Worm (Caenorhabditis elegans) whole organism, L1 larva: Measurements from ENCODE around the gene txt-10.

ENCODE experiments used
- C04F5.9 ChIP-seq: sonication (generic microtip); optimal IDR thresholded peaks from 2 replicates; lab custom pipeline; 2016; ENCODE audit warnings: missing genetic modification characterization, missing compliant biosample characterization
- C34B4.2 ChIP-seq: sonication (generic microtip); optimal IDR thresholded peaks from 2 replicates; lab custom pipeline; 2017; ENCODE audit warnings: mild to moderate bottlenecking, missing genetic modification characterization, missing compliant biosample characterization
- F16B12.6 ChIP-seq: fragments of 150-350 bp; optimal IDR thresholded peaks from 2 replicates; lab custom pipeline; 2014; ENCODE audit warnings: missing biosample characterization, missing genetic modification characterization
- alr-1 ChIP-seq: fragments of 200-800 bp; sonication (Bioruptor generic); optimal IDR thresholded peaks from 2 replicates; lab custom pipeline; 2018; ENCODE audit warnings: borderline replicate concordance, mild to moderate bottlenecking, missing genetic modification characterization, missing compliant biosample characterization
- aly-2 ChIP-seq: fragments of 150-350 bp; optimal IDR thresholded peaks from 2 replicates; lab custom pipeline; 2014; ENCODE audit warnings: missing biosample characterization, missing genetic modification characterization
- ama-1 ChIP-seq: fragments of 150-350 bp; optimal IDR thresholded peaks from 2 replicates; lab custom pipeline; 2014
- blmp-1 ChIP-seq: fragments of 150-350 bp; optimal IDR thresholded peaks from 2 replicates; lab custom pipeline; 2014; ENCODE audit warnings: missing biosample characterization, missing genetic modification characterization
- ceh-63 ChIP-seq: fragments of 200-800 bp; sonication (Bioruptor generic); optimal IDR thresholded peaks from 2 replicates; lab custom pipeline; 2018; ENCODE audit warnings: mild to moderate bottlenecking, missing genetic modification characterization, missing compliant biosample characterization
- ceh-8 ChIP-seq: fragments of 200-800 bp; sonication (Bioruptor generic); optimal IDR thresholded peaks from 2 replicates; lab custom pipeline; 2018; ENCODE audit warnings: mild to moderate bottlenecking, missing genetic modification characterization, moderate library complexity, missing compliant biosample characterization
- ceh-82 ChIP-seq, 3 experiments: fragments of 150-350 bp in 1 of 3; sonication (generic microtip) in 2 of 3; optimal IDR thresholded peaks; 2 replicates each; lab custom pipeline; 2014 to 2017; ENCODE audit warnings: missing biosample characterization in 3 of 3, missing genetic modification characterization in 3 of 3
- ces-1 ChIP-seq: fragments of 150-350 bp; optimal IDR thresholded peaks from 2 replicates; lab custom pipeline; 2014; ENCODE audit warnings: missing biosample characterization, missing genetic modification reagents, missing genetic modification characterization
- efl-1 ChIP-seq, 4 experiments: fragments of 150-350 bp; optimal IDR thresholded peaks in 3 of 4; peaks in 1 of 4; 1 replicate in 1 of 4; 2 replicates in 3 of 4; lab custom pipeline; 2014; ENCODE audit warnings: missing biosample characterization in 2 of 4, missing genetic modification characterization in 2 of 4, missing genetic modification reagents in 2 of 4
- efl-3 ChIP-seq: fragments of 200-800 bp; sonication (Bioruptor generic); optimal IDR thresholded peaks from 2 replicates; lab custom pipeline; 2018; ENCODE audit warnings: mild to moderate bottlenecking, missing genetic modification characterization, missing compliant biosample characterization
- elt-2 ChIP-seq: sonication (generic microtip); optimal IDR thresholded peaks from 2 replicates; lab custom pipeline; 2016; ENCODE audit warnings: missing genetic modification characterization, mild to moderate bottlenecking, inconsistent platforms, missing compliant biosample characterization, missing genetic modification reagents
- ets-5 ChIP-seq: fragments of 200-800 bp; sonication (Bioruptor generic); IDR thresholded peaks from 2 replicates; pipeline ENCODE4 v1.3.6; 2022; ENCODE audit warnings: missing genetic modification characterization, missing compliant biosample characterization
- fkh-4 ChIP-seq: sonication (generic microtip); optimal IDR thresholded peaks from 2 replicates; lab custom pipeline; 2016; ENCODE audit warnings: missing compliant biosample characterization, missing genetic modification characterization, borderline replicate concordance
- hlh-17 ChIP-seq: fragments of 200-800 bp; sonication (Bioruptor generic); optimal IDR thresholded peaks from 2 replicates; lab custom pipeline; 2018; ENCODE audit warnings: missing genetic modification characterization, mild to moderate bottlenecking, missing compliant biosample characterization, moderate library complexity, borderline replicate concordance
- hpl-2 ChIP-seq: fragments of 150-350 bp; optimal IDR thresholded peaks from 2 replicates; lab custom pipeline; 2014; ENCODE audit warnings: missing biosample characterization, missing genetic modification reagents, missing genetic modification characterization
- lin-13 ChIP-seq: fragments of 150-350 bp; optimal IDR thresholded peaks from 2 replicates; lab custom pipeline; 2014; ENCODE audit warnings: missing biosample characterization, missing genetic modification reagents, missing genetic modification characterization
- lin-39 ChIP-seq: fragments of 150-350 bp; optimal IDR thresholded peaks from 2 replicates; lab custom pipeline; 2014; ENCODE audit warnings: missing biosample characterization, missing genetic modification reagents, missing genetic modification characterization
- lir-3 ChIP-seq: sonication (generic microtip); optimal IDR thresholded peaks from 2 replicates; lab custom pipeline; 2016; ENCODE audit warnings: mild to moderate bottlenecking, missing genetic modification characterization, moderate library complexity, missing compliant biosample characterization; ENCODE audit not compliant: poor library complexity
- lsy-2 ChIP-seq, 2 experiments: fragments of 150-350 bp; optimal IDR thresholded peaks; 2 replicates each; lab custom pipeline; 2014; ENCODE audit warnings: missing biosample characterization in 2 of 2, missing genetic modification characterization in 2 of 2
- mdl-1 ChIP-seq, 2 experiments: fragments of 150-350 bp; optimal IDR thresholded peaks; 2 replicates each; lab custom pipeline; 2014 to 2017; ENCODE audit warnings: missing biosample characterization in 2 of 2, missing genetic modification characterization in 2 of 2, inconsistent platforms in 1 of 2
- nhr-12 ChIP-seq: sonication (generic microtip); optimal IDR thresholded peaks from 2 replicates; lab custom pipeline; 2017; ENCODE audit warnings: missing biosample characterization, missing genetic modification characterization
- nhr-237 ChIP-seq: fragments of 150-350 bp; optimal IDR thresholded peaks from 2 replicates; lab custom pipeline; 2014; ENCODE audit warnings: missing biosample characterization, missing genetic modification characterization
- nhr-28 ChIP-seq: fragments of 150-350 bp; optimal IDR thresholded peaks from 2 replicates; lab custom pipeline; 2014; ENCODE audit warnings: missing biosample characterization, missing genetic modification characterization
- pag-3 ChIP-seq: sonication (generic microtip); optimal IDR thresholded peaks from 2 replicates; lab custom pipeline; 2017; ENCODE audit warnings: missing genetic modification characterization, mild to moderate bottlenecking, missing compliant biosample characterization, antibody characterized with exemption, borderline replicate concordance; ENCODE audit not compliant: insufficient read depth
- pax-3 ChIP-seq: fragments of 200-800 bp; sonication (Bioruptor generic); optimal IDR thresholded peaks from 2 replicates; lab custom pipeline; 2018; ENCODE audit warnings: mild to moderate bottlenecking, missing genetic modification characterization, moderate library complexity, missing compliant biosample characterization
- pqm-1 ChIP-seq: sonication (generic microtip); optimal IDR thresholded peaks from 3 replicates; lab custom pipeline; 2017; ENCODE audit warnings: missing biosample characterization, missing genetic modification characterization
- rnt-1 ChIP-seq: sonication (generic microtip); optimal IDR thresholded peaks from 2 replicates; lab custom pipeline; 2016; ENCODE audit warnings: mild to moderate bottlenecking, missing genetic modification characterization, moderate library complexity, missing compliant biosample characterization
- skn-1 ChIP-seq: fragments of 150-350 bp; optimal IDR thresholded peaks from 2 replicates; lab custom pipeline; 2014; ENCODE audit warnings: missing biosample characterization, missing genetic modification characterization
- snu-23 ChIP-seq: sonication (generic microtip); optimal IDR thresholded peaks from 2 replicates; lab custom pipeline; 2016; ENCODE audit warnings: missing genetic modification characterization, missing compliant biosample characterization
- sox-4 ChIP-seq: sonication (generic microtip); optimal IDR thresholded peaks from 2 replicates; lab custom pipeline; 2016; ENCODE audit warnings: missing genetic modification characterization, missing compliant biosample characterization
- sptf-1 ChIP-seq: fragments of 150-350 bp; optimal IDR thresholded peaks from 2 replicates; lab custom pipeline; 2014; ENCODE audit warnings: missing biosample characterization, missing genetic modification characterization
- sup-37 ChIP-seq: fragments of 200-800 bp; sonication (Bioruptor generic); optimal IDR thresholded peaks from 2 replicates; lab custom pipeline; 2018; ENCODE audit warnings: mild to moderate bottlenecking, missing genetic modification characterization, missing compliant biosample characterization
- tbx-2 ChIP-seq: sonication (generic microtip); optimal IDR thresholded peaks from 2 replicates; lab custom pipeline; 2016; ENCODE audit warnings: missing genetic modification characterization, missing compliant biosample characterization
- unc-130 ChIP-seq: fragments of 150-350 bp; optimal IDR thresholded peaks from 2 replicates; lab custom pipeline; 2017; ENCODE audit warnings: missing biosample characterization, missing genetic modification characterization, inconsistent platforms
- unc-30 ChIP-seq: sonication (generic microtip); optimal IDR thresholded peaks from 2 replicates; lab custom pipeline; 2017; ENCODE audit warnings: missing biosample characterization, missing genetic modification characterization
- unc-62 ChIP-seq: fragments of 150-350 bp; optimal IDR thresholded peaks from 2 replicates; lab custom pipeline; 2014; ENCODE audit warnings: missing biosample characterization, missing genetic modification reagents, missing genetic modification characterization
- unc-98 ChIP-seq: fragments of 200-800 bp; sonication (Bioruptor generic); IDR thresholded peaks from 2 replicates; pipeline ENCODE4 v1.3.6; 2022; ENCODE audit warnings: missing genetic modification characterization, missing compliant biosample characterization
- xbp-1 ChIP-seq: sonication (generic microtip); optimal IDR thresholded peaks from 2 replicates; lab custom pipeline; 2016; ENCODE audit warnings: missing genetic modification characterization, missing compliant biosample characterization

Gene txt-10

ce11 chrV:10535325-10535724 lies 2.7 kb upstream of the txt-10 start (continued):
- TF ChIP-seq F16B12.6 (no peak), pag-3 (no peak), lsy-2 (tag; optimal IDR thresholded peaks at IDR 0.05; lab: Kevin White, UChicago) (no peak), fkh-4 (tag; lab: Kevin White, UChicago) (no peak), sox-4 (no peak), C04F5.9 (tag; lab: Kevin White, UChicago) (no peak), nhr-237 (tag; lab: Kevin White, UChicago) (no peak), ces-1 (no peak), hlh-17 (GFP tag; lab: Kevin White, UChicago) (no peak), pax-3 (tag; lab: Kevin White, UChicago) (no peak), skn-1 (no peak), ama-1 (lab: Kevin White, UChicago) (peak; percentile 58), xbp-1 (tag; lab: Kevin White, UChicago) (no peak), efl-3 (GFP tag; lab: Kevin White, UChicago) (no peak), lir-3 (tag; lab: Kevin White, UChicago) (no peak), C34B4.2 (no peak), lin-39 (tag; lab: Kevin White, UChicago) (no peak), elt-2 (tag; lab: Kevin White, UChicago) (peak; percentile 17), unc-98 (no peak), ceh-63 (GFP tag; lab: Kevin White, UChicago) (no peak), sup-37 (GFP tag; lab: Kevin White, UChicago) (no peak), efl-1 (optimal IDR thresholded peaks at IDR 0.05; lab: Kevin White, UChicago) (peak in 1 of 2 experiments; percentile 27), efl-1 (GFP tag; optimal IDR thresholded peaks at IDR 0.05 in 1 of 2; lab: Kevin White, UChicago) (peak; percentile 13 to 93), lin-13 (GFP tag; lab: Kevin White, UChicago) (no peak), aly-2 (tag; lab: Kevin White, UChicago) (no peak), sptf-1 (tag; lab: Kevin White, UChicago) (no peak), unc-62 (GFP tag; lab: Kevin White, UChicago) (no peak), ceh-8 (GFP tag; lab: Kevin White, UChicago) (no peak), hpl-2 (GFP tag; lab: Kevin White, UChicago) (no peak), mdl-1 (tag; optimal IDR thresholded peaks at IDR 0.05; lab: Kevin White, UChicago) (peak in 1 of 2 experiments; percentile 31), nhr-12 (tag; lab: Kevin White, UChicago) (no peak), alr-1 (no peak), rnt-1 (tag; lab: Kevin White, UChicago) (peak; percentile 16), unc-30 (tag; lab: Kevin White, UChicago) (no peak), ceh-82 (tag; optimal IDR thresholded peaks at IDR 0.05; lab: Kevin White, UChicago) (no peak), nhr-28 (tag; lab: Kevin White, UChicago) (no peak), tbx-2 (tag; lab: Kevin White, UChicago) (no peak)

- peak; percentile 93 for TF ChIP-seq blmp-1 (tag; lab: Kevin White, UChicago)
- TF ChIP-seq unc-130 (tag; lab: Kevin White, UChicago), result no peak
Measured at ce11 chrV:10529600-10529999, 3.0 kb downstream of the txt-10 start.

ce11 chrV:10528500-10528899 lies 4.1 kb downstream of the txt-10 start, which contains the start of gene F25D1.3:
F25D1.3 (plus strand) TSS chrV:10528724.
- no peak for TF ChIP-seq pqm-1 (tag; lab: Kevin White, UChicago)
- no peak for TF ChIP-seq fkh-4 (tag; lab: Kevin White, UChicago)
- peak; percentile 96 for TF ChIP-seq blmp-1 (tag; lab: Kevin White, UChicago)
- no peak for TF ChIP-seq ceh-63 (GFP tag; lab: Kevin White, UChicago)
- no peak for TF ChIP-seq aly-2 (tag; lab: Kevin White, UChicago)
- no peak for TF ChIP-seq ets-5 (GFP tag; lab: Robert Waterston, UW)
- no peak for TF ChIP-seq snu-23 (GFP tag; lab: Kevin White, UChicago)
